Worm (Caenorhabditis elegans): ENCODE data around the gene W09D6.5.

DNA sequence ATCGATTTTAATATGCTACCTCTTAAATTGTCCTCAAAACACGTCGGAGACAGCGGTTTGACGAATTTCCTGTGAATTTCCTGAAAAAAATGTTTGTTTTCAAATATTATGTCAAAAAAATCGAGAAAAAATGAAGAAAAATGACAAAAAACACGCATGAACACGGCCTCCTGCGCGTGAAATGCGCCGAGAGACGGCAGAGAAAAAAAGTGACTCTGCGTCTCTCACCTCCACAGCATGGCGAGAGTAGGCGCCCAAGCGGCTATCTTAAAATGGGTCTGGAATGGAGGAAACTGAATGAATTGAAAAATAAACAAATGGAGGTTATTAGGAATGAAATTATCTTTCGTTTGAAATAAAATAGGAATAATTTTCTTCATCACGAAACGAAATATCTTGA is 22.5 kb downstream of the W09D6.5 start:
- TF ChIP-seq ama-1 (optimal IDR thresholded peaks at IDR 0.05), result no peak
- no peak for TF ChIP-seq nhr-237 (tag; optimal IDR thresholded peaks at IDR 0.05)
- peak; percentile 44 for TF ChIP-seq nhr-77 (tag; optimal IDR thresholded peaks at IDR 0.05)
- TF ChIP-seq Y5F2A.4 (GFP tag; optimal IDR thresholded peaks at IDR 0.05), result no peak
- no peak for TF ChIP-seq skn-1 (tag; optimal IDR thresholded peaks at IDR 0.05)
- no peak for TF ChIP-seq unc-62 (GFP tag; optimal IDR thresholded peaks at IDR 0.05 in 1 of 2)
- TF ChIP-seq unc-62 (tag; optimal IDR thresholded peaks at IDR 0.05), result no peak
- TF ChIP-seq cey-2 (tag; optimal IDR thresholded peaks at IDR 0.05; ENCODE audit: borderline replicate concordance, insufficient read depth), result no peak
- TF ChIP-seq ztf-11 (tag; optimal IDR thresholded peaks at IDR 0.05), result no peak
- peak; percentile 15 for TF ChIP-seq lin-13 (GFP tag; optimal IDR thresholded peaks at IDR 0.05)
- peak; percentile 45 for TF ChIP-seq nhr-11 (tag; optimal IDR thresholded peaks at IDR 0.05)

Measured in whole organism, L4 larva.